Fruit fly (Drosophila melanogaster) whole organism, embryonic: Measurements from ENCODE around the gene CG16753.

Source experiments
- Abd-B ChIP-seq: fragments of 200-800 bp; sonication (Bioruptor generic); optimal IDR thresholded peaks from 2 replicates; lab custom pipeline; 2018; ENCODE audit warnings: missing biosample characterization, mild to moderate bottlenecking, missing genetic modification characterization, moderate library complexity
- Awh ChIP-seq: fragments of 200-800 bp; sonication (Bioruptor generic); IDR thresholded peaks from 2 replicates; pipeline ENCODE4, ENCODE4 v1.3.6; 2022; ENCODE audit warnings: missing biosample characterization, missing genetic modification characterization
- B-H1 ChIP-seq: fragments of 200-800 bp; sonication (Bioruptor generic); IDR thresholded peaks from 3 replicates; pipeline ENCODE4 v1.3.6; 2022; ENCODE audit warnings: missing biosample characterization, missing genetic modification characterization
- Bgb ChIP-seq: fragments of 200-800 bp; sonication (Bioruptor generic); IDR thresholded peaks from 2 replicates; pipeline ENCODE4 v1.3.6; 2022; ENCODE audit warnings: missing biosample characterization, missing genetic modification characterization; ENCODE audit not compliant: partially characterized antibody
- CG10431 ChIP-seq: fragments of 200-800 bp; sonication (Bioruptor generic); optimal IDR thresholded peaks from 3 replicates; lab custom pipeline; 2018; ENCODE audit warnings: missing biosample characterization, mild to moderate bottlenecking, missing genetic modification characterization
- CG12219 ChIP-seq: fragments of 200-800 bp; sonication (Bioruptor generic); optimal IDR thresholded peaks from 3 replicates; lab custom pipeline; 2018; ENCODE audit warnings: missing biosample characterization, mild to moderate bottlenecking, missing genetic modification characterization
- CG12769 ChIP-seq: fragments of 200-800 bp; sonication (Bioruptor generic); optimal IDR thresholded peaks from 2 replicates; lab custom pipeline; 2019; ENCODE audit warnings: missing biosample characterization, mild to moderate bottlenecking, missing genetic modification characterization, moderate library complexity
- CG15011 ChIP-seq: fragments of 200-800 bp; sonication (Bioruptor generic); optimal IDR thresholded peaks from 3 replicates; lab custom pipeline; 2018; ENCODE audit warnings: missing biosample characterization, mild to moderate bottlenecking, missing genetic modification characterization
- CG1603 ChIP-seq: fragments of 200-800 bp; sonication (Bioruptor generic); optimal IDR thresholded peaks from 2 replicates; lab custom pipeline; 2019; ENCODE audit warnings: missing biosample characterization, mild to moderate bottlenecking, missing genetic modification characterization, moderate library complexity
- CG17359 ChIP-seq: fragments of 200-800 bp; sonication (Bioruptor generic); optimal IDR thresholded peaks from 3 replicates; lab custom pipeline; 2018; ENCODE audit warnings: missing biosample characterization, mild to moderate bottlenecking, missing genetic modification characterization, moderate library complexity
- CG18619 ChIP-seq: fragments of 200-800 bp; sonication (Bioruptor generic); optimal IDR thresholded peaks from 3 replicates; lab custom pipeline; 2017; ENCODE audit warnings: missing biosample characterization, mild to moderate bottlenecking, missing genetic modification characterization
- CG2678 ChIP-seq: fragments of 200-800 bp; sonication (Bioruptor generic); optimal IDR thresholded peaks from 3 replicates; lab custom pipeline; 2019; ENCODE audit warnings: missing biosample characterization, mild to moderate bottlenecking, missing genetic modification characterization, moderate library complexity
- CG2875 ChIP-seq: fragments of 200-800 bp; sonication (Bioruptor generic); optimal IDR thresholded peaks from 2 replicates; lab custom pipeline; 2017; ENCODE audit warnings: missing biosample characterization, mild to moderate bottlenecking, missing genetic modification characterization, missing genetic modification reagents
- CG2889 ChIP-seq: fragments of 200-800 bp; sonication (Bioruptor generic); IDR thresholded peaks from 3 replicates; pipeline ENCODE4 v1.3.6; 2022; ENCODE audit warnings: missing biosample characterization, missing genetic modification characterization
- CG33213 ChIP-seq: fragments of 200-800 bp; sonication (Bioruptor generic); optimal IDR thresholded peaks from 3 replicates; lab custom pipeline; 2016; ENCODE audit warnings: missing biosample characterization, missing genetic modification characterization
- CG3726 ChIP-seq: fragments of 200-800 bp; sonication (Bioruptor generic); IDR thresholded peaks from 3 replicates; pipeline ENCODE4, ENCODE4 v1.3.6; 2022; ENCODE audit warnings: missing biosample characterization, missing genetic modification characterization
- CG4820 ChIP-seq: fragments of 200-800 bp; sonication (Bioruptor generic); optimal IDR thresholded peaks from 3 replicates; lab custom pipeline; 2016; ENCODE audit warnings: missing biosample characterization, missing genetic modification characterization
- CG8388 ChIP-seq: fragments of 200-800 bp; sonication (Bioruptor generic); optimal IDR thresholded peaks from 2 replicates; lab custom pipeline; 2019; ENCODE audit warnings: missing biosample characterization, mild to moderate bottlenecking, missing genetic modification characterization, moderate library complexity
- Deaf1 ChIP-seq: fragments of 200-800 bp; optimal IDR thresholded peaks from 3 replicates; lab custom pipeline; 2019; ENCODE audit warnings: missing biosample characterization, mild to moderate bottlenecking, missing genetic modification characterization, moderate library complexity
- Eip74EF ChIP-seq, 2 experiments: fragments of 200-800 bp in 1 of 2; fragments of >200 bp in 1 of 2; sonication (Bioruptor generic) in 1 of 2; optimal IDR thresholded peaks; 2 replicates each; lab custom pipeline; 2017 to 2019; ENCODE audit warnings: missing biosample characterization in 2 of 2, missing genetic modification characterization in 2 of 2, mild to moderate bottlenecking in 1 of 2, moderate library complexity in 1 of 2
- Fer2 ChIP-seq: fragments of 200-800 bp; sonication (Bioruptor generic); optimal IDR thresholded peaks from 2 replicates; lab custom pipeline; 2018; ENCODE audit warnings: missing biosample characterization, mild to moderate bottlenecking, missing genetic modification characterization, moderate library complexity
- HmgZ ChIP-seq: fragments of 200-800 bp; sonication (Bioruptor generic); optimal IDR thresholded peaks from 2 replicates; lab custom pipeline; 2018; ENCODE audit warnings: missing biosample characterization, mild to moderate bottlenecking, missing genetic modification characterization
- NFAT ChIP-seq: fragments of 200-800 bp; sonication (Bioruptor generic); IDR thresholded peaks from 2 replicates; pipeline ENCODE4 v1.3.6; 2022; ENCODE audit warnings: missing biosample characterization, missing genetic modification characterization
- Scr ChIP-seq: fragments of 200-800 bp; sonication (Bioruptor generic); IDR thresholded peaks from 2 replicates; pipeline ENCODE4 v1.3.6; 2022; ENCODE audit warnings: missing biosample characterization, missing genetic modification characterization; ENCODE audit not compliant: partially characterized antibody
- Usf ChIP-seq: fragments of 200-800 bp; sonication (Bioruptor generic); optimal IDR thresholded peaks from 2 replicates; lab custom pipeline; 2017; ENCODE audit warnings: missing genotype, missing biosample characterization, missing genetic modification characterization
- ac ChIP-seq: fragments of 200-800 bp; sonication (Bioruptor generic); optimal IDR thresholded peaks from 3 replicates; lab custom pipeline; 2017; ENCODE audit warnings: missing biosample characterization, mild to moderate bottlenecking, missing genetic modification characterization
- ara ChIP-seq: fragments of 200-800 bp; sonication (Bioruptor generic); IDR thresholded peaks from 2 replicates; pipeline ENCODE4 v1.3.6; 2022; ENCODE audit warnings: missing biosample characterization, missing genetic modification characterization
- bab2 ChIP-seq: fragments of 200-800 bp; sonication (Bioruptor generic); optimal IDR thresholded peaks from 2 replicates; lab custom pipeline; 2016; ENCODE audit warnings: missing biosample characterization, missing genetic modification characterization
- bcd ChIP-seq: fragments of 200-800 bp; sonication (Bioruptor generic); optimal IDR thresholded peaks from 2 replicates; lab custom pipeline; 2017; ENCODE audit warnings: missing biosample characterization, mild to moderate bottlenecking, missing genetic modification characterization
- chn ChIP-seq: fragments of 200-800 bp; sonication (Bioruptor generic); optimal IDR thresholded peaks from 2 replicates; lab custom pipeline; 2016; ENCODE audit warnings: missing biosample characterization, missing genetic modification characterization
- cwo ChIP-seq: fragments of 200-800 bp; sonication (Bioruptor generic); optimal IDR thresholded peaks from 3 replicates; lab custom pipeline; 2017; ENCODE audit warnings: missing biosample characterization, missing genetic modification characterization, mild to moderate bottlenecking, moderate library complexity, missing genetic modification reagents
- esg ChIP-seq: fragments of 200-800 bp; sonication (Bioruptor generic); conservative IDR thresholded peaks from 2 replicates; pipeline ENCODE4 v1.3.6; 2022; ENCODE audit warnings: missing biosample characterization, missing genetic modification characterization
- fd3F ChIP-seq: fragments of 200-800 bp; sonication (Bioruptor generic); optimal IDR thresholded peaks from 2 replicates; lab custom pipeline; 2018; ENCODE audit warnings: missing biosample characterization, mild to moderate bottlenecking, missing genetic modification characterization, moderate library complexity
- gcm2 ChIP-seq: fragments of 200-800 bp; sonication (Bioruptor generic); optimal IDR thresholded peaks from 2 replicates; lab custom pipeline; 2016; ENCODE audit warnings: missing biosample characterization, missing genetic modification characterization
- grn ChIP-seq: fragments of 200-800 bp; sonication (Bioruptor generic); optimal IDR thresholded peaks from 3 replicates; lab custom pipeline; 2017; ENCODE audit warnings: missing biosample characterization, missing genetic modification characterization
- kay ChIP-seq: fragments of 200-800 bp; sonication (Bioruptor generic); optimal IDR thresholded peaks from 2 replicates; lab custom pipeline; 2016; ENCODE audit warnings: missing biosample characterization, missing genetic modification characterization
- kni ChIP-seq: fragments of 200-800 bp; sonication (Bioruptor generic); optimal IDR thresholded peaks from 3 replicates; lab custom pipeline; 2017; ENCODE audit warnings: mild to moderate bottlenecking, missing biosample characterization, missing genetic modification reagents, missing genetic modification characterization
- knrl ChIP-seq: fragments of 200-800 bp; sonication (Bioruptor generic); IDR thresholded peaks from 3 replicates; pipeline ENCODE4 v1.3.6; 2022; ENCODE audit warnings: missing biosample characterization, missing genetic modification characterization; ENCODE audit not compliant: partially characterized antibody
- odd ChIP-seq: fragments of 200-800 bp; sonication (Bioruptor generic); optimal IDR thresholded peaks from 2 replicates; lab custom pipeline; 2017; ENCODE audit warnings: missing biosample characterization, mild to moderate bottlenecking, missing genetic modification characterization
- pzg ChIP-seq: fragments of 200-800 bp; sonication (Bioruptor generic); optimal IDR thresholded peaks from 3 replicates; lab custom pipeline; 2018; ENCODE audit warnings: missing biosample characterization, mild to moderate bottlenecking, missing genetic modification characterization, moderate library complexity
- row ChIP-seq: fragments of 200-800 bp; sonication (Bioruptor generic); IDR thresholded peaks from 3 replicates; pipeline ENCODE4 v1.3.6; 2022; ENCODE audit warnings: missing biosample characterization, missing genetic modification characterization
- salm ChIP-seq: fragments of 200-800 bp; sonication (Bioruptor generic); optimal IDR thresholded peaks from 2 replicates; lab custom pipeline; 2018; ENCODE audit warnings: missing biosample characterization, mild to moderate bottlenecking, missing genetic modification characterization
- sima ChIP-seq: fragments of 200-800 bp; sonication (Bioruptor generic); optimal IDR thresholded peaks from 2 replicates; lab custom pipeline; 2016; ENCODE audit warnings: missing biosample characterization, missing genetic modification characterization
- sna ChIP-seq: fragments of 200-800 bp; sonication (Bioruptor generic); IDR thresholded peaks from 2 replicates; pipeline ENCODE4 v1.3.6; 2022; ENCODE audit warnings: missing biosample characterization, missing genetic modification characterization; ENCODE audit not compliant: partially characterized antibody
- sr ChIP-seq: fragments of 200-800 bp; sonication (Bioruptor generic); IDR thresholded peaks from 3 replicates; pipeline ENCODE4 v1.3.6; 2022; ENCODE audit warnings: missing biosample characterization, missing genetic modification characterization
- tio ChIP-seq: fragments of 200-800 bp; sonication (Bioruptor generic); optimal IDR thresholded peaks from 2 replicates; lab custom pipeline; 2017; ENCODE audit warnings: missing biosample characterization, missing genetic modification characterization, inconsistent platforms
- vvl ChIP-seq: fragments of 200-800 bp; sonication (Bioruptor generic); IDR thresholded peaks from 2 replicates; pipeline ENCODE4 v1.3.6; 2022; ENCODE audit warnings: missing biosample characterization, missing genetic modification characterization

The CG16753 gene

dm6 chr3L:3042150-3043049, 12.5 kb upstream of the CG16753 start, which contains the start of gene Prx4 (continued):
- TF ChIP-seq Scr (GFP tag; lab: Robert Waterston, UW) (no peak), B-H1 (GFP tag; lab: Robert Waterston, UW) (peak; percentile 63; the same call in 2 of the 3 replicates), bcd (peak; percentile 61), grn (GFP tag; lab: Kevin White, UChicago) (no peak), esg (GFP tag; lab: Robert Waterston, UW) (peak; percentile 70), sr (GFP tag; lab: Robert Waterston, UW) (peak; percentile 61; the same call in 1 of the 3 replicates), CG2889 (GFP tag; lab: Robert Waterston, UW) (peak; percentile 63; the same call in 1 of the 3 replicates), CG12769 (peak; percentile 64), row (peak; percentile 81), gcm2 (GFP tag; lab: Kevin White, UChicago) (no peak), bab2 (GFP tag; lab: Kevin White, UChicago) (peak; percentile 44), tio (GFP tag; lab: Kevin White, UChicago) (peak; percentile 39), CG15011 (peak; percentile 48), pzg (peak; percentile 74), HmgZ (tag; lab: Kevin White, UChicago) (peak; percentile 16), NFAT (peak; percentile 69), Fer2 (tag; lab: Kevin White, UChicago) (peak; percentile 29), kni (GFP tag; lab: Kevin White, UChicago) (no peak), ara (peak; percentile 60; the same call in 1 of the 2 replicates), odd (peak; percentile 49), CG4820 (GFP tag; lab: Kevin White, UChicago) (peak; percentile 31), sima (GFP tag; lab: Kevin White, UChicago) (no peak), Awh (peak; percentile 86), CG17359 (tag; lab: Kevin White, UChicago) (peak; percentile 84), Bgb (GFP tag; lab: Robert Waterston, UW) (no peak), fd3F (GFP tag; lab: Kevin White, UChicago) (peak; percentile 56), salm (tag; lab: Kevin White, UChicago) (peak; percentile 42), Abd-B (GFP tag; lab: Kevin White, UChicago) (peak; percentile 32), CG2875 (GFP tag; lab: Kevin White, UChicago) (peak; percentile 65), CG33213 (GFP tag; lab: Kevin White, UChicago) (no peak), sna (GFP tag; lab: Robert Waterston, UW) (no peak), CG18619 (peak; percentile 47), Eip74EF (GFP tag; optimal IDR thresholded peaks at IDR 0.05; lab: Kevin White, UChicago) (peak in 1 of 2 experiments; percentile 34), CG3726 (GFP tag; lab: Robert Waterston, UW) (peak; percentile 71; the same call in 2 of the 3 replicates), chn (GFP tag; lab: Kevin White, UChicago) (peak; percentile 11), CG10431 (GFP tag; lab: Kevin White, UChicago) (no peak), CG2678 (tag; lab: Kevin White, UChicago) (peak; percentile 82), Usf (GFP tag; lab: Kevin White, UChicago) (peak; percentile 33), cwo (GFP tag; lab: Kevin White, UChicago) (peak; percentile 66), ac (GFP tag; lab: Kevin White, UChicago) (no peak), knrl (GFP tag; lab: Robert Waterston, UW) (no peak), CG12219 (GFP tag; lab: Kevin White, UChicago) (peak; percentile 30), CG1603 (tag; lab: Kevin White, UChicago) (peak; percentile 60), kay (GFP tag; lab: Kevin White, UChicago) (no peak), CG8388 (GFP tag; lab: Kevin White, UChicago) (peak; percentile 74), Deaf1 (tag; lab: Kevin White, UChicago) (peak; percentile 52), vvl (GFP tag; lab: Robert Waterston, UW) (peak; percentile 88; the same call in 1 of the 2 replicates)
